Fruit fly (Drosophila melanogaster) whole organism, embryonic: ENCODE results near the gene CG9389.

Experiments used
- Adf1 ChIP-seq: fragments of 200-800 bp; sonication (Bioruptor generic); IDR thresholded peaks from 2 replicates; pipeline ENCODE4 v1.3.6; 2022; ENCODE audit warnings: missing biosample characterization, missing genetic modification characterization
- Awh ChIP-seq: fragments of 200-800 bp; sonication (Bioruptor generic); IDR thresholded peaks from 2 replicates; pipeline ENCODE4, ENCODE4 v1.3.6; 2022; ENCODE audit warnings: missing biosample characterization, missing genetic modification characterization
- CG10543 ChIP-seq: fragments of 200-800 bp; sonication (Bioruptor generic); optimal IDR thresholded peaks from 3 replicates; lab custom pipeline; 2017; ENCODE audit warnings: missing biosample characterization, mild to moderate bottlenecking, missing genetic modification characterization, moderate library complexity
- CG12299 ChIP-seq: fragments of 200-800 bp; sonication (Bioruptor generic); optimal IDR thresholded peaks from 2 replicates; lab custom pipeline; 2018; ENCODE audit warnings: missing biosample characterization, mild to moderate bottlenecking, missing genetic modification characterization
- CG12769 ChIP-seq: fragments of 200-800 bp; sonication (Bioruptor generic); optimal IDR thresholded peaks from 2 replicates; lab custom pipeline; 2019; ENCODE audit warnings: missing biosample characterization, mild to moderate bottlenecking, missing genetic modification characterization, moderate library complexity
- CG13287 ChIP-seq: fragments of 200-800 bp; sonication (Bioruptor generic); IDR thresholded peaks from 2 replicates; pipeline ENCODE4 v1.3.6; 2022; ENCODE audit warnings: missing biosample characterization, missing genetic modification characterization; ENCODE audit not compliant: partially characterized antibody
- CG13296 ChIP-seq: fragments of 200-800 bp; sonication (Bioruptor generic); optimal IDR thresholded peaks from 3 replicates; lab custom pipeline; 2018; ENCODE audit warnings: missing biosample characterization, mild to moderate bottlenecking, missing genetic modification characterization
- CG14965 ChIP-seq: fragments of 200-800 bp; sonication (Bioruptor generic); optimal IDR thresholded peaks from 2 replicates; lab custom pipeline; 2016; ENCODE audit warnings: missing biosample characterization, missing genetic modification characterization, borderline replicate concordance
- CG15269 ChIP-seq: fragments of 200-800 bp; sonication (Bioruptor generic); optimal IDR thresholded peaks from 2 replicates; lab custom pipeline; 2018; ENCODE audit warnings: missing biosample characterization, mild to moderate bottlenecking, missing genetic modification characterization, moderate library complexity
- CG17568 ChIP-seq: fragments of 200-800 bp; sonication (Bioruptor generic); optimal IDR thresholded peaks from 2 replicates; lab custom pipeline; 2018; ENCODE audit warnings: missing biosample characterization, mild to moderate bottlenecking, missing genetic modification characterization, moderate library complexity
- CG2199 ChIP-seq: fragments of 200-800 bp; sonication (Bioruptor generic); IDR thresholded peaks from 3 replicates; pipeline ENCODE4 v1.3.6; 2022; ENCODE audit warnings: missing biosample characterization, missing genetic modification characterization
- CG34422 ChIP-seq: fragments of 200-800 bp; sonication (Bioruptor generic); IDR thresholded peaks from 3 replicates; pipeline ENCODE4 v1.3.6; 2022; ENCODE audit warnings: missing biosample characterization, missing genetic modification characterization
- CG3838 ChIP-seq: fragments of 200-800 bp; sonication (Bioruptor generic); optimal IDR thresholded peaks from 3 replicates; lab custom pipeline; 2016; ENCODE audit warnings: missing biosample characterization, missing genetic modification characterization
- CG4360 ChIP-seq: fragments of 200-800 bp; sonication (Bioruptor generic); IDR thresholded peaks from 2 replicates; pipeline ENCODE4 v1.3.6; 2022; ENCODE audit warnings: missing biosample characterization, missing genetic modification characterization
- CG7372 ChIP-seq: fragments of 200-800 bp; sonication (Bioruptor generic); IDR thresholded peaks from 2 replicates; pipeline ENCODE4 v1.3.6; 2022; ENCODE audit warnings: missing biosample characterization, missing genetic modification characterization
- Deaf1 ChIP-seq: fragments of 200-800 bp; optimal IDR thresholded peaks from 3 replicates; lab custom pipeline; 2019; ENCODE audit warnings: missing biosample characterization, mild to moderate bottlenecking, missing genetic modification characterization, moderate library complexity
- Drgx ChIP-seq: fragments of 200-800 bp; sonication (Bioruptor generic); IDR thresholded peaks from 2 replicates; pipeline ENCODE4 v1.3.6; 2022; ENCODE audit warnings: missing biosample characterization, missing genetic modification characterization
- Eip74EF ChIP-seq, 2 experiments: fragments of 200-800 bp in 1 of 2; fragments of >200 bp in 1 of 2; sonication (Bioruptor generic) in 1 of 2; optimal IDR thresholded peaks; 2 replicates each; lab custom pipeline; 2017 to 2019; ENCODE audit warnings: missing biosample characterization in 2 of 2, missing genetic modification characterization in 2 of 2, mild to moderate bottlenecking in 1 of 2, moderate library complexity in 1 of 2
- HmgZ ChIP-seq: fragments of 200-800 bp; sonication (Bioruptor generic); optimal IDR thresholded peaks from 2 replicates; lab custom pipeline; 2018; ENCODE audit warnings: missing biosample characterization, mild to moderate bottlenecking, missing genetic modification characterization
- Hr78 ChIP-seq, 2 experiments: fragments of 200-800 bp in 1 of 2; fragments of >200 bp in 1 of 2; sonication (Bioruptor generic) in 1 of 2; optimal IDR thresholded peaks; 2 replicates each; lab custom pipeline; 2017 to 2019; ENCODE audit warnings: missing biosample characterization in 2 of 2, missing genetic modification characterization in 2 of 2, mild to moderate bottlenecking in 1 of 2, moderate library complexity in 1 of 2
- Lpt ChIP-seq: fragments of >200 bp; optimal IDR thresholded peaks from 2 replicates; lab custom pipeline; 2018; ENCODE audit warnings: missing biosample characterization, missing genetic modification characterization
- Med ChIP-seq: fragments of 200-800 bp; sonication (Bioruptor generic); peaks from one replicate; lab custom pipeline; 2016; ENCODE audit warnings: missing biosample characterization, missing genetic modification characterization, mild to moderate bottlenecking, inconsistent platforms, moderate library complexity
- PHDP ChIP-seq: fragments of 200-800 bp; sonication (Bioruptor generic); optimal IDR thresholded peaks from 3 replicates; lab custom pipeline; 2018; ENCODE audit warnings: missing biosample characterization, mild to moderate bottlenecking, missing genetic modification characterization, moderate library complexity
- Pdp1 ChIP-seq, 2 experiments: fragments of 200-800 bp; sonication (Bioruptor generic); optimal IDR thresholded peaks; 3 replicates each; lab custom pipeline; 2016; ENCODE audit warnings: missing biosample characterization in 2 of 2, missing genetic modification characterization in 2 of 2, mild to moderate bottlenecking in 1 of 2, moderate library complexity in 1 of 2
- al ChIP-seq: fragments of 200-800 bp; sonication (Bioruptor generic); IDR thresholded peaks from 2 replicates; pipeline ENCODE4 v1.3.6; 2022; ENCODE audit warnings: missing biosample characterization, missing genetic modification characterization
- amos ChIP-seq: fragments of 200-800 bp; sonication (Bioruptor generic); IDR thresholded peaks from 2 replicates; pipeline ENCODE4 v1.3.6; 2022; ENCODE audit warnings: missing biosample characterization, missing genetic modification characterization; ENCODE audit not compliant: partially characterized antibody
- bab2 ChIP-seq: fragments of 200-800 bp; sonication (Bioruptor generic); optimal IDR thresholded peaks from 2 replicates; lab custom pipeline; 2016; ENCODE audit warnings: missing biosample characterization, missing genetic modification characterization
- chinmo ChIP-seq: fragments of 200-800 bp; sonication (Bioruptor generic); IDR thresholded peaks from 4 replicates; pipeline ENCODE4 v1.3.6; 2022; ENCODE audit warnings: missing biosample characterization, missing genetic modification characterization; ENCODE audit not compliant: partially characterized antibody
- ci ChIP-seq: fragments of 200-800 bp; sonication (Bioruptor generic); IDR thresholded peaks from 3 replicates; pipeline ENCODE4 v1.3.6; 2022; ENCODE audit warnings: missing biosample characterization, missing genetic modification characterization
- exex ChIP-seq: fragments of 200-800 bp; sonication (Bioruptor generic); optimal IDR thresholded peaks from 4 replicates; lab custom pipeline; 2018; ENCODE audit warnings: missing biosample characterization, mild to moderate bottlenecking, missing genetic modification characterization, moderate library complexity
- fd102C ChIP-seq: fragments of 200-800 bp; sonication (Bioruptor generic); optimal IDR thresholded peaks from 2 replicates; lab custom pipeline; 2018; ENCODE audit warnings: missing biosample characterization, mild to moderate bottlenecking, missing genetic modification characterization, moderate library complexity
- grn ChIP-seq: fragments of 200-800 bp; sonication (Bioruptor generic); optimal IDR thresholded peaks from 3 replicates; lab custom pipeline; 2017; ENCODE audit warnings: missing biosample characterization, missing genetic modification characterization
- kay ChIP-seq: fragments of 200-800 bp; sonication (Bioruptor generic); optimal IDR thresholded peaks from 2 replicates; lab custom pipeline; 2016; ENCODE audit warnings: missing biosample characterization, missing genetic modification characterization
- kni ChIP-seq: fragments of 200-800 bp; sonication (Bioruptor generic); optimal IDR thresholded peaks from 3 replicates; lab custom pipeline; 2017; ENCODE audit warnings: mild to moderate bottlenecking, missing biosample characterization, missing genetic modification reagents, missing genetic modification characterization
- lbe ChIP-seq: fragments of 200-800 bp; sonication (Bioruptor generic); optimal IDR thresholded peaks from 2 replicates; lab custom pipeline; 2016; ENCODE audit warnings: missing biosample characterization, mild to moderate bottlenecking, missing genetic modification characterization
- pros ChIP-seq: fragments of 200-800 bp; sonication (Bioruptor generic); optimal IDR thresholded peaks from 3 replicates; lab custom pipeline; 2019; ENCODE audit warnings: missing biosample characterization, mild to moderate bottlenecking, missing genetic modification characterization, moderate library complexity
- ranshi ChIP-seq: fragments of 200-800 bp; sonication (Bioruptor generic); IDR thresholded peaks from 2 replicates; pipeline ENCODE4 v1.3.6; 2022; ENCODE audit warnings: missing biosample characterization, missing genetic modification characterization
- run ChIP-seq: fragments of 200-800 bp; sonication (Bioruptor generic); optimal IDR thresholded peaks from 3 replicates; lab custom pipeline; 2018; ENCODE audit warnings: missing biosample characterization, mild to moderate bottlenecking, missing genetic modification characterization
- schlank ChIP-seq: fragments of 200-800 bp; sonication (Bioruptor generic); optimal IDR thresholded peaks from 2 replicates; lab custom pipeline; 2018; ENCODE audit warnings: missing biosample characterization, mild to moderate bottlenecking, missing genetic modification characterization
- sens ChIP-seq: fragments of 200-800 bp; sonication (Bioruptor generic); peaks from one replicate; lab custom pipeline; 2016; ENCODE audit warnings: missing biosample characterization, missing genetic modification characterization
- sens-2 ChIP-seq: fragments of 200-800 bp; sonication (Bioruptor generic); IDR thresholded peaks from 2 replicates; pipeline ENCODE4 v1.3.6; 2022; ENCODE audit warnings: missing biosample characterization, missing genetic modification characterization
- seq ChIP-seq: fragments of 200-800 bp; sonication (Bioruptor generic); IDR thresholded peaks from 2 replicates; pipeline ENCODE4 v1.3.6; 2022; ENCODE audit warnings: missing biosample characterization, missing genetic modification characterization
- so ChIP-seq: fragments of 200-800 bp; sonication (Bioruptor generic); IDR thresholded peaks from 3 replicates; pipeline ENCODE4 v1.3.6; 2022; ENCODE audit warnings: missing biosample characterization, missing genetic modification characterization
- tup ChIP-seq: fragments of 200-800 bp; sonication (Bioruptor generic); optimal IDR thresholded peaks from 2 replicates; lab custom pipeline; 2016; ENCODE audit warnings: missing biosample characterization, mild to moderate bottlenecking, missing genetic modification characterization, moderate library complexity
- z ChIP-seq: fragments of 200-800 bp; sonication (Bioruptor generic); IDR thresholded peaks from 3 replicates; pipeline ENCODE4 v1.3.6; 2022; ENCODE audit warnings: missing biosample characterization, missing genetic modification characterization
- zfh1 ChIP-seq: fragments of 200-800 bp; sonication (Bioruptor generic); IDR thresholded peaks from 3 replicates; pipeline ENCODE4 v1.3.6; 2022; ENCODE audit warnings: missing biosample characterization, missing genetic modification characterization

CG9389 gene

dm6 chr3L:21262426-21262825, 8.0 kb downstream of the CG9389 start (continued):
- TF ChIP-seq exex (tag; lab: Kevin White, UChicago) (peak; percentile 34), al (GFP tag; lab: Robert Waterston, UW) (no peak), CG13287 (GFP tag; lab: Robert Waterston, UW) (peak; percentile 28; the same call in 1 of the 2 replicates), amos (peak; percentile 38; the same call in 1 of the 2 replicates), CG15269 (tag; lab: Kevin White, UChicago) (peak; percentile 11), sens (GFP tag; lab: Kevin White, UChicago) (peak; percentile 74), kay (GFP tag; lab: Kevin White, UChicago) (peak; percentile 43), CG14965 (GFP tag; lab: Kevin White, UChicago) (no peak), HmgZ (tag; lab: Kevin White, UChicago) (peak; percentile 20)

- TF ChIP-seq Med (GFP tag; lab: Kevin White, UChicago) (peak; percentile 76), PHDP (tag; lab: Kevin White, UChicago) (no peak), run (tag; lab: Kevin White, UChicago) (peak; percentile 61), Drgx (no peak), CG4360 (GFP tag; lab: Robert Waterston, UW) (peak; percentile 39; the same call in 1 of the 2 replicates), CG13296 (GFP tag; lab: Kevin White, UChicago) (no peak), bab2 (GFP tag; lab: Kevin White, UChicago) (no peak), grn (GFP tag; lab: Kevin White, UChicago) (peak; percentile 57), CG17568 (GFP tag; lab: Kevin White, UChicago) (no peak), CG34422 (GFP tag; lab: Robert Waterston, UW) (peak; percentile 18; the same call in 1 of the 3 replicates), CG12769 (tag; lab: Kevin White, UChicago) (peak; percentile 1), fd102C (no peak), CG2199 (GFP tag; lab: Robert Waterston, UW) (peak; percentile 85; the same call in 2 of the 3 replicates), sens-2 (GFP tag; lab: Robert Waterston, UW) (0 out of 2 replicates have a peak, but pooled peaks have one; percentile 23), Lpt (GFP tag; lab: Kevin White, UChicago) (no peak), kni (GFP tag; lab: Kevin White, UChicago) (peak; percentile 54), so (GFP tag; lab: Robert Waterston, UW) (0 out of 3 replicates have a peak, but pooled peaks have one; percentile 6), pros (GFP tag; lab: Kevin White, UChicago) (peak; percentile 61), CG7372 (peak; percentile 40; the same call in 1 of the 2 replicates), z (GFP tag; lab: Robert Waterston, UW) (0 out of 3 replicates have a peak, but pooled peaks have one; percentile 36), CG12299 (tag; lab: Kevin White, UChicago) (no peak), Deaf1 (peak; percentile 23), CG3838 (GFP tag; lab: Kevin White, UChicago) (peak; percentile 29), Adf1 (peak; percentile 23; the same call in 1 of the 2 replicates), schlank (tag; lab: Kevin White, UChicago) (no peak), Pdp1 (GFP tag; optimal IDR thresholded peaks at IDR 0.05; lab: Kevin White, UChicago) (peak in 1 of 2 experiments; percentile 39), zfh1 (GFP tag; lab: Robert Waterston, UW) (0 out of 3 replicates have a peak, but pooled peaks have one; percentile 11), chinmo (GFP tag; lab: Robert Waterston, UW) (peak; percentile 63; the same call in 1 of the 4 replicates), CG10543 (GFP tag; lab: Kevin White, UChicago) (peak; percentile 28), tup (GFP tag; lab: Kevin White, UChicago) (no peak), ci (GFP tag; lab: Robert Waterston, UW) (peak; percentile 57; the same call in 1 of the 3 replicates), Eip74EF (GFP tag; optimal IDR thresholded peaks at IDR 0.05; lab: Kevin White, UChicago) (peak in 1 of 2 experiments; percentile 55), Awh (GFP tag; lab: Robert Waterston, UW) (peak; percentile 80), lbe (GFP tag; lab: Kevin White, UChicago) (no peak), seq (0 out of 2 replicates have a peak, but pooled peaks have one; percentile 18), Hr78 (GFP tag; optimal IDR thresholded peaks at IDR 0.05; lab: Kevin White, UChicago) (peak in 1 of 2 experiments; percentile 63), ranshi (GFP tag; lab: Robert Waterston, UW) (0 out of 2 replicates have a peak, but pooled peaks have one; percentile 23)
Observed at dm6 chr3L:21261403-21262164, 8.8 kb downstream of the CG9389 start.
